Fruit fly (Drosophila melanogaster) whole organism, embryonic: ENCODE data around the gene CG31974.

Source experiments
- B-H2 ChIP-seq: fragments of 200-800 bp; sonication (Bioruptor generic); optimal IDR thresholded peaks from 2 replicates; lab custom pipeline; 2018; ENCODE audit warnings: missing biosample characterization, mild to moderate bottlenecking, missing genetic modification characterization
- Blimp-1 ChIP-seq: fragments of 200-800 bp; sonication (Bioruptor generic); optimal IDR thresholded peaks from 3 replicates; lab custom pipeline; 2018; ENCODE audit warnings: missing biosample characterization, missing genetic modification characterization, mild to moderate bottlenecking, moderate library complexity, missing genetic modification reagents
- CG11696 ChIP-seq: fragments of 200-800 bp; sonication (Bioruptor generic); IDR thresholded peaks from 2 replicates; pipeline ENCODE4 v1.3.6; 2022; ENCODE audit warnings: missing biosample characterization, missing genetic modification characterization
- CG12219 ChIP-seq: fragments of 200-800 bp; sonication (Bioruptor generic); optimal IDR thresholded peaks from 3 replicates; lab custom pipeline; 2018; ENCODE audit warnings: missing biosample characterization, mild to moderate bottlenecking, missing genetic modification characterization
- CG15011 ChIP-seq: fragments of 200-800 bp; sonication (Bioruptor generic); optimal IDR thresholded peaks from 3 replicates; lab custom pipeline; 2018; ENCODE audit warnings: missing biosample characterization, mild to moderate bottlenecking, missing genetic modification characterization
- CG1832 ChIP-seq: fragments of 200-800 bp; sonication (Bioruptor generic); optimal IDR thresholded peaks from 2 replicates; lab custom pipeline; 2017; ENCODE audit warnings: missing biosample characterization, mild to moderate bottlenecking, missing genetic modification characterization, inconsistent platforms
- CG2129 ChIP-seq: fragments of 200-800 bp; sonication (Bioruptor generic); IDR thresholded peaks from 2 replicates; pipeline ENCODE4 v1.3.6; 2022; ENCODE audit warnings: missing biosample characterization, missing genetic modification characterization; ENCODE audit not compliant: partially characterized antibody
- CG31388 ChIP-seq: fragments of 200-800 bp; sonication (Bioruptor generic); optimal IDR thresholded peaks from 2 replicates; lab custom pipeline; 2016; ENCODE audit warnings: missing biosample characterization, missing genetic modification characterization
- CG3281 ChIP-seq: fragments of 200-800 bp; sonication (Bioruptor generic); optimal IDR thresholded peaks from 3 replicates; lab custom pipeline; 2017; ENCODE audit warnings: missing biosample characterization, mild to moderate bottlenecking, missing genetic modification characterization
- CG42726 ChIP-seq: fragments of 200-800 bp; sonication (Bioruptor generic); IDR thresholded peaks from 2 replicates; pipeline ENCODE4 v1.3.6; 2022; ENCODE audit warnings: missing biosample characterization, missing genetic modification characterization; ENCODE audit not compliant: partially characterized antibody
- CG6175 ChIP-seq: fragments of 200-800 bp; sonication (Bioruptor generic); IDR thresholded peaks from 3 replicates; pipeline ENCODE4 v1.3.6; 2022; ENCODE audit warnings: missing biosample characterization, missing genetic modification characterization
- CG6689 ChIP-seq: fragments of 200-800 bp; sonication (Bioruptor generic); IDR thresholded peaks from 2 replicates; pipeline ENCODE4 v1.3.6; 2022; ENCODE audit warnings: missing biosample characterization, missing genetic modification characterization
- CG6791 ChIP-seq: fragments of 200-800 bp; sonication (Bioruptor generic); IDR thresholded peaks from 3 replicates; pipeline ENCODE4 v1.3.6; 2022; ENCODE audit warnings: missing biosample characterization, missing genetic modification characterization; ENCODE audit not compliant: partially characterized antibody
- CG6854 ChIP-seq: fragments of 200-800 bp; sonication (Bioruptor generic); optimal IDR thresholded peaks from 3 replicates; lab custom pipeline; 2017; ENCODE audit warnings: missing biosample characterization, mild to moderate bottlenecking, missing genetic modification characterization
- CG7271 ChIP-seq: fragments of 200-800 bp; sonication (Bioruptor generic); optimal IDR thresholded peaks from 2 replicates; lab custom pipeline; 2018; ENCODE audit warnings: missing biosample characterization, mild to moderate bottlenecking, missing genetic modification characterization, moderate library complexity
- CG7786 ChIP-seq: fragments of 200-800 bp; sonication (Bioruptor generic); optimal IDR thresholded peaks from 2 replicates; lab custom pipeline; 2016; ENCODE audit warnings: missing biosample characterization, missing genetic modification characterization
- CG7839 ChIP-seq: fragments of 200-800 bp; sonication (Bioruptor generic); optimal IDR thresholded peaks from 3 replicates; lab custom pipeline; 2018; ENCODE audit warnings: missing biosample characterization, mild to moderate bottlenecking, missing genetic modification characterization, moderate library complexity
- CG7928 ChIP-seq: fragments of 200-800 bp; sonication (Bioruptor generic); optimal IDR thresholded peaks from 2 replicates; lab custom pipeline; 2017; ENCODE audit warnings: missing biosample characterization, mild to moderate bottlenecking, missing genetic modification characterization
- CG9215 ChIP-seq: fragments of 200-800 bp; sonication (Bioruptor generic); IDR thresholded peaks from 2 replicates; pipeline ENCODE4 v1.3.6; 2022; ENCODE audit warnings: missing biosample characterization, missing genetic modification characterization
- Chrac-16 ChIP-seq: fragments of 200-800 bp; sonication (Bioruptor generic); optimal IDR thresholded peaks from 3 replicates; lab custom pipeline; 2016; ENCODE audit warnings: missing biosample characterization, missing genetic modification characterization
- CoRest ChIP-seq: fragments of 200-800 bp; sonication (Bioruptor generic); optimal IDR thresholded peaks from 3 replicates; lab custom pipeline; 2018; ENCODE audit warnings: missing biosample characterization, mild to moderate bottlenecking, missing genetic modification characterization, moderate library complexity
- Dip2 ChIP-seq: fragments of 200-800 bp; sonication (Bioruptor generic); IDR thresholded peaks from 2 replicates; pipeline ENCODE4 v1.3.6; 2022; ENCODE audit warnings: missing biosample characterization, missing genetic modification characterization
- Ets65A ChIP-seq: fragments of 200-800 bp; sonication (Bioruptor generic); peaks from one replicate; lab custom pipeline; 2016; ENCODE audit warnings: missing biosample characterization, missing genetic modification characterization
- Fer1 ChIP-seq: fragments of 200-800 bp; sonication (Bioruptor generic); optimal IDR thresholded peaks from 2 replicates; lab custom pipeline; 2017; ENCODE audit warnings: missing biosample characterization, mild to moderate bottlenecking, missing genetic modification characterization
- Fer3 ChIP-seq: fragments of 200-800 bp; sonication (Bioruptor generic); optimal IDR thresholded peaks from 2 replicates; lab custom pipeline; 2018; ENCODE audit warnings: missing biosample characterization, mild to moderate bottlenecking, missing genetic modification characterization, moderate library complexity
- Gsc ChIP-seq: fragments of 200-800 bp; sonication (Bioruptor generic); IDR thresholded peaks from 2 replicates; pipeline ENCODE4 v1.3.6; 2022; ENCODE audit warnings: missing biosample characterization, missing genetic modification characterization
- Jarid2 ChIP-seq: fragments of 200-800 bp; sonication (Bioruptor generic); optimal IDR thresholded peaks from 3 replicates; lab custom pipeline; 2017; ENCODE audit warnings: mild to moderate bottlenecking, missing biosample characterization, missing genetic modification reagents, missing genetic modification characterization
- Pdp1 ChIP-seq, 2 experiments: fragments of 200-800 bp; sonication (Bioruptor generic); optimal IDR thresholded peaks; 3 replicates each; lab custom pipeline; 2016; ENCODE audit warnings: missing biosample characterization in 2 of 2, missing genetic modification characterization in 2 of 2, mild to moderate bottlenecking in 1 of 2, moderate library complexity in 1 of 2
- Trl ChIP-seq, 3 experiments: fragments of >200 bp in 2 of 3; fragments of 200-800 bp in 1 of 3; sonication (Bioruptor generic) in 1 of 3; optimal IDR thresholded peaks; 2 replicates in 1 of 3; 3 replicates in 2 of 3; lab custom pipeline; 2016 to 2017; ENCODE audit warnings: missing biosample characterization in 1 of 3, missing genetic modification characterization in 1 of 3
- Usf ChIP-seq: fragments of 200-800 bp; sonication (Bioruptor generic); optimal IDR thresholded peaks from 2 replicates; lab custom pipeline; 2017; ENCODE audit warnings: missing genotype, missing biosample characterization, missing genetic modification characterization
- aop ChIP-seq: fragments of 200-800 bp; sonication (Bioruptor generic); IDR thresholded peaks from 2 replicates; pipeline ENCODE4 v1.3.6; 2022; ENCODE audit warnings: missing biosample characterization, missing genetic modification characterization
- bcd ChIP-seq: fragments of 200-800 bp; sonication (Bioruptor generic); optimal IDR thresholded peaks from 2 replicates; lab custom pipeline; 2017; ENCODE audit warnings: missing biosample characterization, mild to moderate bottlenecking, missing genetic modification characterization
- btn ChIP-seq: fragments of 200-800 bp; sonication (Bioruptor generic); optimal IDR thresholded peaks from 2 replicates; lab custom pipeline; 2016; ENCODE audit warnings: missing biosample characterization, missing genetic modification characterization
- corto ChIP-seq: fragments of 200-800 bp; sonication (Bioruptor generic); optimal IDR thresholded peaks from 2 replicates; lab custom pipeline; 2016; ENCODE audit warnings: missing biosample characterization, mild to moderate bottlenecking, missing genetic modification characterization, moderate library complexity
- dmrt99B ChIP-seq: fragments of 200-800 bp; sonication (Bioruptor generic); optimal IDR thresholded peaks from 2 replicates; lab custom pipeline; 2018; ENCODE audit warnings: missing biosample characterization, mild to moderate bottlenecking, missing genetic modification characterization, moderate library complexity
- fru ChIP-seq: fragments of >200 bp; optimal IDR thresholded peaks from 2 replicates; lab custom pipeline; 2017
- grn ChIP-seq: fragments of 200-800 bp; sonication (Bioruptor generic); optimal IDR thresholded peaks from 3 replicates; lab custom pipeline; 2017; ENCODE audit warnings: missing biosample characterization, missing genetic modification characterization
- h ChIP-seq: fragments of >200 bp; optimal IDR thresholded peaks from 2 replicates; lab custom pipeline; 2017
- kah ChIP-seq: fragments of 200-800 bp; sonication (Bioruptor generic); optimal IDR thresholded peaks from 2 replicates; lab custom pipeline; 2018; ENCODE audit warnings: missing biosample characterization, mild to moderate bottlenecking, missing genetic modification characterization
- mam ChIP-seq: fragments of 200-800 bp; sonication (Bioruptor generic); optimal IDR thresholded peaks from 3 replicates; lab custom pipeline; 2016; ENCODE audit warnings: missing biosample characterization, missing genetic modification characterization
- oc ChIP-seq: fragments of 200-800 bp; sonication (Bioruptor generic); optimal IDR thresholded peaks from 2 replicates; lab custom pipeline; 2018; ENCODE audit warnings: missing biosample characterization, mild to moderate bottlenecking, missing genetic modification characterization, moderate library complexity
- pb ChIP-seq: fragments of 200-800 bp; sonication (Bioruptor generic); optimal IDR thresholded peaks from 3 replicates; lab custom pipeline; 2016; ENCODE audit warnings: missing biosample characterization, missing genetic modification characterization
- pzg ChIP-seq: fragments of 200-800 bp; sonication (Bioruptor generic); optimal IDR thresholded peaks from 3 replicates; lab custom pipeline; 2018; ENCODE audit warnings: missing biosample characterization, mild to moderate bottlenecking, missing genetic modification characterization, moderate library complexity
- slp2 ChIP-seq: fragments of 200-800 bp; sonication (Bioruptor generic); optimal IDR thresholded peaks from 2 replicates; lab custom pipeline; 2016; ENCODE audit warnings: missing biosample characterization, missing genetic modification characterization
- so ChIP-seq: fragments of 200-800 bp; sonication (Bioruptor generic); IDR thresholded peaks from 3 replicates; pipeline ENCODE4 v1.3.6; 2022; ENCODE audit warnings: missing biosample characterization, missing genetic modification characterization
- ssp ChIP-seq: fragments of 200-800 bp; sonication (Bioruptor generic); IDR thresholded peaks from 2 replicates; pipeline ENCODE4 v1.3.6; 2022; ENCODE audit warnings: missing biosample characterization, missing genetic modification characterization
- stc ChIP-seq: fragments of 200-800 bp; sonication (Bioruptor generic); IDR thresholded peaks from 2 replicates; pipeline ENCODE4 v1.3.6; 2022; ENCODE audit warnings: missing biosample characterization, missing genetic modification characterization
- tgo ChIP-seq: fragments of 200-800 bp; sonication (Bioruptor generic); IDR thresholded peaks from 3 replicates; pipeline ENCODE4 v1.3.6; 2022; ENCODE audit warnings: missing biosample characterization, missing genetic modification characterization
- twi ChIP-seq: fragments of 200-800 bp; optimal IDR thresholded peaks from 2 replicates; lab custom pipeline; 2019; ENCODE audit warnings: missing biosample characterization, mild to moderate bottlenecking, missing genetic modification characterization, moderate library complexity
- wor ChIP-seq: fragments of 200-800 bp; sonication (Bioruptor generic); IDR thresholded peaks from 2 replicates; pipeline ENCODE4 v1.3.6; 2022; ENCODE audit warnings: missing biosample characterization, missing genetic modification characterization

Gene CG31974

DNA sequence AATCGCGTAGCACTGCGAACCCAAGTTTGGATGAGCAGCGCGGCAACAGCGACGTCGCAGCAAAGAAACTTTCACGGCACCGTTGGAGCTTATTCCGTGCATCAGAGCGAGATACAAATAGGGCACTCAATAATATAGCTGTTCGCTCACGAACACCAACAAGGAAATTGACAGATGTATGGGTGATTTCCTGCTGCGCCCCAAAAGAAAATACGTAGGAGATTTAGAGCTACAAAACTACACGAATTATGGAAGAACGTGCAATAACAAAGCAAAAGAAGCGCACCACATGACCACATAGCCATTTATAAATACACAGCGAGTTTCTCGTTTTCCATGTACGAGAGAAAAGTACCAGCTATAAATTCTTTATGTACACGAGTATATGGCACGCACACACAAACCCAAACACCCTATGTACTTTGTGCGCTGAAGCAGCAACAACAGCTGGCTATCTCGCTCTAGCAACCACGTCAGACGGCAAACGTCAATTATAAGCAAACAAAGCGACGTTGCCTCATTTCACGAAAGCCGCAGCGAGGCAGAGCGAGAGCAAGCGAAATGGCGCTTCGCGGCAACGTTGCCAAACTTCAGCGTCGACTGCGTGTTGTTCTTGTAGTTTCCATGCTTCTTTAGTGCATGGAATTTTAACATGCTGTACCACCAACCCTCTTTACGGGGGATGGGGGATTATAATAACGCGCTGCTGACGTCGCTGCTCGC lies 18.7 kb upstream of the CG31974 start (continued):
- TF ChIP-seq CG11696 (no peak), Usf (GFP tag; lab: Kevin White, UChicago) (no peak), Trl (optimal IDR thresholded peaks at IDR 0.05; lab: Kevin White, UChicago) (peak in 1 of 2 experiments; percentile 19), Trl (GFP tag; optimal IDR thresholded peaks at IDR 0.05; lab: Kevin White, UChicago) (no peak), wor (GFP tag; lab: Robert Waterston, UW) (no peak), pb (GFP tag; lab: Kevin White, UChicago) (no peak), Dip2 (GFP tag; lab: Robert Waterston, UW) (no peak), CG42726 (GFP tag; lab: Robert Waterston, UW) (no peak), CG15011 (GFP tag; lab: Kevin White, UChicago) (no peak), CG7928 (GFP tag; lab: Kevin White, UChicago) (peak; percentile 16), CG7271 (peak; percentile 34), grn (GFP tag; lab: Kevin White, UChicago) (no peak), dmrt99B (tag; lab: Kevin White, UChicago) (no peak), Blimp-1 (GFP tag; lab: Kevin White, UChicago) (no peak), fru (no peak), Ets65A (GFP tag; lab: Kevin White, UChicago) (no peak), CG6791 (GFP tag; lab: Robert Waterston, UW) (no peak), Jarid2 (GFP tag; lab: Kevin White, UChicago) (no peak), CG9215 (GFP tag; lab: Robert Waterston, UW) (no peak), CG2129 (no peak), btn (no peak), Pdp1 (GFP tag; optimal IDR thresholded peaks at IDR 0.05; lab: Kevin White, UChicago) (peak in 1 of 2 experiments; percentile 77), stc (GFP tag; lab: Robert Waterston, UW) (no peak), slp2 (GFP tag; lab: Kevin White, UChicago) (no peak), ssp (GFP tag; lab: Robert Waterston, UW) (no peak), kah (GFP tag; lab: Kevin White, UChicago) (peak; percentile 8), aop (GFP tag; lab: Robert Waterston, UW) (no peak), twi (tag; lab: Kevin White, UChicago) (peak; percentile 55), CG6175 (GFP tag; lab: Robert Waterston, UW) (no peak), CG6854 (GFP tag; lab: Kevin White, UChicago) (peak; percentile 55), Chrac-16 (no peak), mam (no peak), Fer3 (tag; lab: Kevin White, UChicago) (no peak), CG31388 (GFP tag; lab: Kevin White, UChicago) (no peak), corto (GFP tag; lab: Kevin White, UChicago) (peak; percentile 74), CG6689 (no peak), B-H2 (peak; percentile 89), CG7839 (tag; lab: Kevin White, UChicago) (no peak), pzg (GFP tag; lab: Kevin White, UChicago) (no peak), oc (tag; lab: Kevin White, UChicago) (peak; percentile 68), CG7786 (GFP tag; lab: Kevin White, UChicago) (peak; percentile 16), Gsc (GFP tag; lab: Robert Waterston, UW) (no peak), CG1832 (GFP tag; lab: Kevin White, UChicago) (peak; percentile 45), CoRest (tag; lab: Kevin White, UChicago) (no peak), tgo (GFP tag; lab: Robert Waterston, UW) (no peak), CG12219 (GFP tag; lab: Kevin White, UChicago) (no peak), Fer1 (GFP tag; lab: Kevin White, UChicago) (peak; percentile 52), h (no peak), CG3281 (GFP tag; lab: Kevin White, UChicago) (peak; percentile 66), bcd (no peak), so (no peak)
